Worm (Caenorhabditis elegans) whole organism, young adult: ENCODE measurements around the gene bath-10.

Experiments used
- D2030.7 ChIP-seq: fragments of 200-800 bp; sonication (Bioruptor generic); IDR thresholded peaks from 2 replicates; pipeline ENCODE4 v1.3.6; 2022; ENCODE audit warnings: missing genetic modification reagents, missing genetic modification characterization, missing compliant biosample characterization
- F10E7.11 ChIP-seq: sonication (generic microtip); optimal IDR thresholded peaks from 2 replicates; lab custom pipeline; 2017; ENCODE audit warnings: mild to moderate bottlenecking, missing genetic modification characterization, moderate library complexity, missing compliant biosample characterization
- F22D6.2 ChIP-seq: sonication (generic microtip); optimal IDR thresholded peaks from 2 replicates; lab custom pipeline; 2016; ENCODE audit warnings: mild to moderate bottlenecking, missing genetic modification characterization, missing compliant biosample characterization
- Y53F4B.3 ChIP-seq: fragments of 200-800 bp; sonication (Bioruptor generic); IDR thresholded peaks from 2 replicates; pipeline ENCODE4 v1.3.6; 2022; ENCODE audit warnings: missing genetic modification reagents, missing genetic modification characterization, missing compliant biosample characterization
- ama-1 ChIP-seq, 3 experiments: fragments of 150-350 bp in 1 of 3; sonication (generic microtip) in 2 of 3; optimal IDR thresholded peaks; 2 replicates each; lab custom pipeline; 2014 to 2018; ENCODE audit warnings: missing biosample characterization in 2 of 3, missing genetic modification characterization in 2 of 3, missing genetic modification reagents in 2 of 3
- ccch-3 ChIP-seq: fragments of 200-800 bp; sonication (Bioruptor generic); optimal IDR thresholded peaks from 2 replicates; lab custom pipeline; 2018; ENCODE audit warnings: mild to moderate bottlenecking, missing genetic modification characterization, missing compliant biosample characterization
- ceh-27 ChIP-seq: fragments of 200-800 bp; sonication (Bioruptor generic); optimal IDR thresholded peaks from 2 replicates; lab custom pipeline; 2018; ENCODE audit warnings: mild to moderate bottlenecking, missing genetic modification characterization, moderate library complexity, missing compliant biosample characterization
- dpff-1 ChIP-seq: sonication (generic microtip); optimal IDR thresholded peaks from 2 replicates; lab custom pipeline; 2017; ENCODE audit warnings: mild to moderate bottlenecking, missing genetic modification characterization, missing compliant biosample characterization
- pha-4 ChIP-seq: fragments of 150-350 bp; sonication (generic microtip); optimal IDR thresholded peaks from 2 replicates; lab custom pipeline; 2014; ENCODE audit warnings: missing biosample characterization, missing genetic modification reagents, missing genetic modification characterization
- sea-2 ChIP-seq: fragments of 200-800 bp; sonication (Bioruptor generic); IDR thresholded peaks from 2 replicates; pipeline ENCODE4 v1.3.6; 2022; ENCODE audit warnings: missing genetic modification characterization, missing compliant biosample characterization
- snpc-1.3 ChIP-seq: sonication (generic microtip); optimal IDR thresholded peaks from 2 replicates; lab custom pipeline; 2017; ENCODE audit warnings: missing genetic modification characterization, mild to moderate bottlenecking, missing compliant biosample characterization, antibody characterized with exemption, moderate library complexity, missing genotype, missing genetic modification reagents; ENCODE audit not compliant: insufficient read depth
- tbp1 ChIP-seq: fragments of 200-800 bp; sonication (Bioruptor generic); optimal IDR thresholded peaks from 2 replicates; lab custom pipeline; 2018; ENCODE audit warnings: mild to moderate bottlenecking, missing genetic modification characterization, missing compliant biosample characterization

DNA sequence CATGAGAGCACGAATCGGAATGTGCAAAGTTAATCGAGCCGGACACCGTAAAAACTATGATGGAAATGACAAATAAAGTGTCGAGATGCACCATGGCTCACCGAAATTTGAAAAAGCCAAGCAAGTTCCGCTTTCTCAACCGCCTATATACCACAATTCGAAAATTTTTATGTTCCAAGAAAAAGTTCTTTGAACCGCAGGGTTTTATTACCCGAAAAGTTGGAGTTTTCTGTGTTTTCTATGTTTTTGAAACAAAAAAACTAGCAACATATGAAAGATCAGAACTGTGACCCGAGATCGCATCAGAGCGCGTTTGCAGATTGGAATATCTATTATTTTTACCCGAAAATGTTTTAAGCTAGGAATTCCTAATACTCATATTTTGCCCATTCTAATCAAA is 47.8 kb upstream of the bath-10 start, which contains the start of gene Y46D2A.3:
- TF ChIP-seq dpff-1 (tag; lab: Kevin White, UChicago): no peak
- TF ChIP-seq F10E7.11 (tag; lab: Kevin White, UChicago): no peak
- no peak for TF ChIP-seq snpc-1.3 (tag; lab: Kevin White, UChicago)
- TF ChIP-seq D2030.7 (GFP tag; lab: Robert Waterston, UW): no peak
- TF ChIP-seq tbp1 (GFP tag; lab: Kevin White, UChicago): no peak
- no peak for TF ChIP-seq Y53F4B.3 (GFP tag; lab: Robert Waterston, UW)
- TF ChIP-seq ama-1 (optimal IDR thresholded peaks at IDR 0.05; lab: Kevin White, UChicago): no peak
- TF ChIP-seq ama-1 (GFP tag; optimal IDR thresholded peaks at IDR 0.05; lab: Kevin White, UChicago): no peak
- no peak for TF ChIP-seq F22D6.2
- no peak for TF ChIP-seq pha-4
- no peak for TF ChIP-seq sea-2 (GFP tag; lab: Robert Waterston, UW)
- no peak for TF ChIP-seq ccch-3 (GFP tag; lab: Kevin White, UChicago)
- TF ChIP-seq ceh-27: no peak
